Worm (Caenorhabditis elegans): Measurements from ENCODE around the gene cht-1.

cht-1 gene

ce11 chrX:3347904-3348441 lies 51.8 kb downstream of the cht-1 start, which contains the start of gene ZK816.3 (continued):
- no peak for TF ChIP-seq snpc-1.3 (tag; optimal IDR thresholded peaks at IDR 0.05; ENCODE audit: insufficient read depth)
- TF ChIP-seq rcor-1 (GFP tag; IDR thresholded peaks at IDR 0.05), result peak; percentile 69
- no peak for TF ChIP-seq C06A6.2 (GFP tag; conservative IDR thresholded peaks at IDR 0.05)
- peak; percentile 43; the same call in 1 of the 2 replicates for TF ChIP-seq madf-6 (GFP tag; IDR thresholded peaks at IDR 0.05)
- TF ChIP-seq egrh-3 (GFP tag; IDR thresholded peaks at IDR 0.05), result 0 out of 2 replicates have a peak, but pooled peaks have one; percentile 7
- TF ChIP-seq tbp1 (GFP tag; optimal IDR thresholded peaks at IDR 0.05), result peak; percentile 85
- TF ChIP-seq lin-26 (GFP tag; IDR thresholded peaks at IDR 0.05), result peak; percentile 83
- peak; percentile 2 for TF ChIP-seq mxl-1 (tag; optimal IDR thresholded peaks at IDR 0.05)
- no peak for TF ChIP-seq athp-1 (tag; optimal IDR thresholded peaks at IDR 0.05)
- TF ChIP-seq cebp-1 (GFP tag; IDR thresholded peaks at IDR 0.05), result no peak
- TF ChIP-seq cebp-1 (tag; optimal IDR thresholded peaks at IDR 0.05), result peak; percentile 30
- no peak for TF ChIP-seq ztf-3 (GFP tag; optimal IDR thresholded peaks at IDR 0.05)
- no peak for TF ChIP-seq tbx-9 (tag; optimal IDR thresholded peaks at IDR 0.05; ENCODE audit: borderline replicate concordance)
- no peak for TF ChIP-seq unc-62 (GFP tag; optimal IDR thresholded peaks at IDR 0.05)
- 0 out of 2 replicates have a peak, but pooled peaks have one; percentile 27 for TF ChIP-seq Y53G8AR.9 (GFP tag; conservative IDR thresholded peaks at IDR 0.05)
- TF ChIP-seq mes-4 (tag; optimal IDR thresholded peaks at IDR 0.05), result peak; percentile 4
- TF ChIP-seq fkh-3 (tag; optimal IDR thresholded peaks at IDR 0.05), result no peak
- TF ChIP-seq ceh-27 (GFP tag; optimal IDR thresholded peaks at IDR 0.05), result peak; percentile 78
- no peak for TF ChIP-seq ceh-91 (GFP tag; IDR thresholded peaks at IDR 0.05)
- peak; percentile 55; the same call in 1 of the 2 replicates for TF ChIP-seq pbrm-1 (GFP tag; IDR thresholded peaks at IDR 0.05)
- peak; percentile 21 to 63 for TF ChIP-seq rec-8 (tag; optimal IDR thresholded peaks at IDR 0.05)
- no peak for TF ChIP-seq F39B2.1 (GFP tag; IDR thresholded peaks at IDR 0.05)
- peak; percentile 47 for TF ChIP-seq madf-10 (tag; optimal IDR thresholded peaks at IDR 0.05)
- TF ChIP-seq egl-44 (GFP tag; IDR thresholded peaks at IDR 0.05), result 0 out of 2 replicates have a peak, but pooled peaks have one; percentile 41
- TF ChIP-seq snpc-1.1 (tag; optimal IDR thresholded peaks at IDR 0.05; ENCODE audit: insufficient read depth), result peak; percentile 10
- no peak for TF ChIP-seq ceh-58 (GFP tag; IDR thresholded peaks at IDR 0.05)
- no peak for TF ChIP-seq madf-3 (GFP tag; IDR thresholded peaks at IDR 0.05)
- no peak for TF ChIP-seq gei-17 (GFP tag; optimal IDR thresholded peaks at IDR 0.05)
- TF ChIP-seq T26A5.8 (tag; optimal IDR thresholded peaks at IDR 0.05), result no peak
- TF ChIP-seq F57A8.1 (GFP tag; optimal IDR thresholded peaks at IDR 0.05), result no peak
- peak; percentile 43 for TF ChIP-seq nhr-90 (tag; optimal IDR thresholded peaks at IDR 0.05)
- TF ChIP-seq lin-35 (GFP tag; optimal IDR thresholded peaks at IDR 0.05), result no peak
- TF ChIP-seq ztf-26 (tag; optimal IDR thresholded peaks at IDR 0.05), result peak; percentile 14
- TF ChIP-seq aptf-2 (GFP tag; conservative IDR thresholded peaks at IDR 0.05), result no peak
- no peak for TF ChIP-seq F49E8.2 (tag; optimal IDR thresholded peaks at IDR 0.05; ENCODE audit: insufficient read depth)
- no peak for TF ChIP-seq B0019.2 (GFP tag; conservative IDR thresholded peaks at IDR 0.05)
- TF ChIP-seq attf-3 (GFP tag; conservative IDR thresholded peaks at IDR 0.05), result no peak; the same call in 1 of the 2 replicates
- no peak for TF ChIP-seq F57C9.4 (tag; optimal IDR thresholded peaks at IDR 0.05)
- TF ChIP-seq ztf-25 (GFP tag; IDR thresholded peaks at IDR 0.05), result peak; percentile 61; the same call in 1 of the 2 replicates
- no peak for TF ChIP-seq lsl-1 (GFP tag; optimal IDR thresholded peaks at IDR 0.05)
- peak; percentile 23 for TF ChIP-seq nhr-179 (tag; optimal IDR thresholded peaks at IDR 0.05)
- peak; percentile 50 for TF ChIP-seq ztf-18 (tag; optimal IDR thresholded peaks at IDR 0.05)
- TF ChIP-seq sea-2 (GFP tag; IDR thresholded peaks at IDR 0.05), result no peak
- TF ChIP-seq lin-54 (GFP tag; optimal IDR thresholded peaks at IDR 0.05), result no peak
- no peak for TF ChIP-seq egl-18 (GFP tag; IDR thresholded peaks at IDR 0.05)
- no peak for TF ChIP-seq F37B4.10 (GFP tag; IDR thresholded peaks at IDR 0.05)
- TF ChIP-seq mcd-1 (GFP tag; IDR thresholded peaks at IDR 0.05), result no peak
- TF ChIP-seq nhr-80 (tag; optimal IDR thresholded peaks at IDR 0.05), result peak; percentile 7

Measured in whole organism, young adult.